Fruit fly (Drosophila melanogaster): Measurements from ENCODE around the gene dlt.
A peak's percentile ranks its signal among the peaks of the same experiment; 100 is the strongest.

The dlt gene

dm6 chr3L:1810288-1810687 is 15.2 kb upstream of the dlt start, which contains the start of gene GV1:
GV1 (plus strand) TSS chr3L:1810588.
- TF ChIP-seq psq (optimal IDR thresholded peaks at IDR 0.05) (no peak), usp (GFP tag; optimal IDR thresholded peaks at IDR 0.05) (no peak), EcR (GFP tag; optimal IDR thresholded peaks at IDR 0.05) (no peak), pan (optimal IDR thresholded peaks at IDR 0.05) (no peak), Dll (optimal IDR thresholded peaks at IDR 0.05) (no peak), CG8478 (optimal IDR thresholded peaks at IDR 0.05) (no peak)

dm6 chr3L:1808631-1809030 is 13.5 kb upstream of the dlt start:
- no peak for TF ChIP-seq CG8478 (optimal IDR thresholded peaks at IDR 0.05)
- no peak for TF ChIP-seq usp (GFP tag; optimal IDR thresholded peaks at IDR 0.05)
- no peak for TF ChIP-seq psq (optimal IDR thresholded peaks at IDR 0.05)
- no peak for TF ChIP-seq EcR (GFP tag; optimal IDR thresholded peaks at IDR 0.05)
- TF ChIP-seq Dll (optimal IDR thresholded peaks at IDR 0.05) = no peak
- TF ChIP-seq pan (optimal IDR thresholded peaks at IDR 0.05) = no peak

dm6 chr3L:1802802-1803201 is 7.7 kb upstream of the dlt start, which contains the start of the genes JTBR and CG42676:
JTBR (minus strand) TSS chr3L:1802856.
CG42676 (plus strand) TSS chr3L:1803107.
- TF ChIP-seq Dll (optimal IDR thresholded peaks at IDR 0.05) (no peak), psq (optimal IDR thresholded peaks at IDR 0.05) (peak; percentile 57)

dm6 chr3L:1798649-1799048 is 3.5 kb upstream of the dlt start, which contains the start of gene Patj:
Patj (plus strand) TSS chr3L:1798803.
- TF ChIP-seq psq (optimal IDR thresholded peaks at IDR 0.05) (no peak), EcR (GFP tag; optimal IDR thresholded peaks at IDR 0.05) (no peak), Dll (optimal IDR thresholded peaks at IDR 0.05) (peak; percentile 54), CG8478 (optimal IDR thresholded peaks at IDR 0.05) (no peak)

- TF ChIP-seq psq (optimal IDR thresholded peaks at IDR 0.05) (no peak), usp (GFP tag; optimal IDR thresholded peaks at IDR 0.05) (no peak), CG8478 (optimal IDR thresholded peaks at IDR 0.05) (no peak), Dll (optimal IDR thresholded peaks at IDR 0.05) (no peak), pan (optimal IDR thresholded peaks at IDR 0.05) (no peak), EcR (GFP tag; optimal IDR thresholded peaks at IDR 0.05) (no peak)
Measured at dm6 chr3L:1797005-1797404, 1.9 kb upstream of the dlt start, which contains the start of gene CG12020. CG12020 (plus strand) TSS chr3L:1797305.

DNA sequence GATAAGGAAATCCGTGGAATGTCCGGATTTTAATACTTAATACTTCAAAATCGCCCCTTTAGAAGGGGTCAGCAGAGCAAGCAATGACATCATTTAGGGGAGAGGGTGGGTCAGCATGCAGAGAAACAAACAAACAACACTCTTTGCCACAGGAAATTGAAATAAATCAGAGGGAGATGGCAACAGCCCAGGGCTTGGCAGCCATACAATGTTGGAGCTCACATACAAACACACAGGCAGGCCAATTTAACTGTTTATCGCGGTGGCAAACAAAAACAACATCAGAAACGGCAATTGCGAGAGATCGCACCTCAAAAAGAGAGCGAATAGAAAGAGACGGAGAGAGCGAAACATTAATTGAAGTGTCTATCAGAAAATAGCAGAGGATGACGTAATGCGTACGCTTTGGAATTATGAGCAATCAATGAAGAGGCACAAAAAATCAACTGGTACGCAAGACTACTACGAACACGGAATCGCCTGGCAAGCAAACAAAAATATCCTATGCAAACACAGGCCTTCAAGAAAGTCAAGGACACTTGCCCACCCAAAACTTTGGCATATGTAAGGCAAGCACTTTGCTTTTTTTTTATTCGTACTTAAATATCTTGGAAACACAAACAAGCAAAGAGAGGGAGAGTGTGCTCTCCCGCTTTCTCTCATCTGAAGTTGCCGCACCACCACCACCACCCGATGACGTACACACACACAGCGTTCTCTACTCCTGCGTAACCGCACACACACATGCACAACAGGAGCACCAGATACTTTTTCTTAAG is 775 bp downstream of the dlt start:
- TF ChIP-seq usp (GFP tag; optimal IDR thresholded peaks at IDR 0.05) (no peak), Dll (optimal IDR thresholded peaks at IDR 0.05) (peak; percentile 85)

DNA sequence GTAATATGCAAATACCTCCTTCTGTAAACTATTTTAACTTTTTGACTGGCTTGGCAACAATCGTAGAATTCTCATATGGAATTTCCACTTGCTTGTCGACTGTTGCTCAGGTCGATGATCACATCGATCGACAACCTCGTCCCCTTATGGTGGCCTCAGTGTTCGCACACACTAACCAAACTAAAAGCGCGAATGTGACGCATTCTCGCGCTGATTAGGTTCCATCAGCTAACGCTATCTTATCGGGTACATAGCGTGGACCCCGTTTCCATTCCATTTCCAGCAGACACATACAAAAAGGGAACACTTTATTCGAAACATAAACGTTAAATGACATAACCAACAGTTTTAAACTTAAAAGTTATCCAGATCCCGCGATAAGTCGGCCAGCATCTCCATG is 5.8 kb downstream of the dlt start:
- no peak for TF ChIP-seq EcR (GFP tag; optimal IDR thresholded peaks at IDR 0.05)
- TF ChIP-seq psq (optimal IDR thresholded peaks at IDR 0.05) = no peak
- TF ChIP-seq Dll (optimal IDR thresholded peaks at IDR 0.05) = no peak
- TF ChIP-seq pan (optimal IDR thresholded peaks at IDR 0.05) = no peak
- no peak for TF ChIP-seq usp (GFP tag; optimal IDR thresholded peaks at IDR 0.05)
- no peak for TF ChIP-seq CG8478 (optimal IDR thresholded peaks at IDR 0.05)

DNA sequence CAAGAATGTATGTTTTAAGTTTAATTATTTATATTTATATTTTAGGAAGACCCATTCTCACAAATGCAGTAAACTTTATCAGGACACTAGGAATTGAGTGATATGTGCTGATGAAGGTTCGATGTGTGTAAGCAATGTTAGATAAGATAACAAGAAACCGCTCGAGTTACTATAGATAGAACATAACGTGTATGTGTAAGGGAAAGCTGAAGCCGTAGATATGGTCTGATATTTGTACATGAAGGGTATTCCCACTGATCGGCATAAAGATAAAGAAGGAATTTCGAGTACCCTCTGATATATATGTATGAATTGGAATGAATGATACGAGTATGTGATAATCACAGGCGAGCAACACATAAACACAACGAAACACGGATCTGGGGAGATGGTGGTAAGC is 11.0 kb downstream of the dlt start:
- TF ChIP-seq CG8478 (optimal IDR thresholded peaks at IDR 0.05) (no peak), psq (optimal IDR thresholded peaks at IDR 0.05) (no peak), Dll (optimal IDR thresholded peaks at IDR 0.05) (no peak), usp (GFP tag; optimal IDR thresholded peaks at IDR 0.05) (no peak), pan (optimal IDR thresholded peaks at IDR 0.05) (no peak), EcR (GFP tag; optimal IDR thresholded peaks at IDR 0.05) (no peak)

DNA sequence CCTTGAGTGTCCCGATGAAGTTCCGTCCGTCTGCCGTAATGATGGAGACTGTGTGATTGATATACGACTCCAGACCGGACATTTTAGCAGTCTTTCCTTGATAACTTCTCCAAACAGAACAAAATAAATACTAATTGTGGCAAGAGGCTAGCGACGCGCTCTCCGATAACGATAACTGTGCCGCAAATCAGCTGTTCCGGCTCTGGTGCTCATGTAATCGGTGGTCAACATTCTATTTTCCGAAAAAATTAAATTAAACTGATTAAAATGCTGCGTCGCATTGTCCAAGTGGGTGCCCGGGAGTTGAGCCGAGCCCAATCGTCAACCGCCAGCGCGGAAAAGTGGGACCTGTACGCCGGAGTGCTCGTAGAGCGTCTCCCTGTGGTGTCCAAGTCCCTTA is 17.9 kb downstream of the dlt start, which contains the start of the genes CG2021 and mRpL46:
Gene CG2021, minus strand, starts transcription at position 163 of the 400 bp plus-strand sequence.
Gene mRpL46, plus strand, starts transcription at position 191 of the 400 bp plus-strand sequence.
- TF ChIP-seq EcR (GFP tag; optimal IDR thresholded peaks at IDR 0.05) (no peak), usp (GFP tag; optimal IDR thresholded peaks at IDR 0.05) (no peak), pan (optimal IDR thresholded peaks at IDR 0.05) (no peak), psq (optimal IDR thresholded peaks at IDR 0.05) (no peak), CG8478 (optimal IDR thresholded peaks at IDR 0.05) (no peak), Dll (optimal IDR thresholded peaks at IDR 0.05) (no peak)

DNA sequence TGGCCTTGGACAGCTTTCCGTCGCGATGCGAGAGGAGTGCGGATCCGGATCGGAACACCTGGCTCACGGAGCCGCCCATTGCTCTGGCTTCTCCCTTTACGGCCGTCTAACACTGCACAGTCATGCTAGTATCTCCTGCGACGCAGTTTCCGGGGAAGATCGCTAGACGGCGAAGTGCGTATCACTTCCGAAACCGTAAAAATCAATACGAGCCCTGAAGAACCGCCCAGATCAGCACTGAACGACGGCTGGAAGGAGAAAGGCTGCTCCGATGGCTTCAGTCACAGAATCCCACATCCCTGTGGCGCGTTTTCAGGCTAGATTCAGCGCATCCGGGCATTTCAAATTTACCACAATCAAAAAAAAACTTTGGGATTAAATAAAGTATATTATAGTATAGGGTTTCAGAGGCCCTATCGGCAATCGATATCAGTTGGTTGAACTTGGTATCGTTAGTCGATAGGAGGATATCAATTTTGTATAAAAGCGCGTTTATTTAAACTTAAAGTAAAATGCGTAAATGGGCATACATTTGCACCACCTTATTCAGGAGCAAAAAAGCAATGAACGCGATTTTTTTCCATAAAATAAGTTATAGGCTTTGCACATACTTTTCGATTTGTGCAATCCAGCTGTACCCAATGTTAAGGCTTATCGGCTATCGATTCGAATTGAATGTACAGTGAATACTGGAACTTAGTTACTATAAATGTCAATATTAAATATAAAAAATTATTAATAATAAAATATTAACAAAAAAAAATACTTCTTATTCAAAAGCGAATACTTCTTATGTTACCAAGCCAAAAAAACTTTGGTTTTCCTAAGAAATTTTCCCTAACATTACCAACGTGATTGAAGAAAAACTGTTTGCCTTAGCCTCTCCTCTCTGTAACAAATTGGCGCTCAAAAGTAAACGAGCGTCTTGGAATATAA is 20.1 kb downstream of the dlt start, which contains the start of the genes CG13933 and PolD2:
Gene CG13933, minus strand, starts transcription at position 435 of the 936 bp plus-strand sequence.
Gene PolD2, plus strand, starts transcription at position 921 of the 936 bp plus-strand sequence.
- no peak for TF ChIP-seq psq (optimal IDR thresholded peaks at IDR 0.05)

dm6 chr3L:1772593-1772992 is 22.5 kb downstream of the dlt start:
- no peak for TF ChIP-seq psq (optimal IDR thresholded peaks at IDR 0.05)
- TF ChIP-seq pan (optimal IDR thresholded peaks at IDR 0.05) = no peak

DNA sequence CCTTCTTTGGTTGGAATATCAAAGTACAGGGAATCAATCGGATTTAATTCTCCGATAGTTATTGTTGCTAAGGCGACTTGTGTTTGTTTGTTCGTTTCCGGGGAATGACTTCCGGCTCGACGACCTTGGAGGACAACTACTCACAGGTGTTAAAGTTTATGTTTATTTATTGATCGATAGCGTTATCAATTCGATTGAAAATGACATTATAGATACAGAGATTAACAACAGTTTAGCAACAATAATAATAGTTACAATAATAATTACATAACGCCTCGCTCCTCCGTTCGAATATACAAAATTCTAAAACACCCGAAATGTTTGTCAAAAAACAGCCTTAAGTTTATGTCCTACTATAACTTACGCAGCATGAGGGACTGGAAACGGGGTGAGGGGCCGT is 23.5 kb downstream of the dlt start, which contains the start of gene Dhc62B:
Gene Dhc62B, minus strand, starts transcription at position 101 of the 400 bp plus-strand sequence.
- TF ChIP-seq EcR (GFP tag; optimal IDR thresholded peaks at IDR 0.05) (no peak), psq (optimal IDR thresholded peaks at IDR 0.05) (no peak), pan (optimal IDR thresholded peaks at IDR 0.05) (no peak), CG8478 (optimal IDR thresholded peaks at IDR 0.05) (no peak), usp (GFP tag; optimal IDR thresholded peaks at IDR 0.05) (no peak), Dll (optimal IDR thresholded peaks at IDR 0.05) (no peak)
